Fruit fly (Drosophila melanogaster) Kc167 (cell line): ENCODE data around the gene CG32793.

ENCODE experiments used
- h ChIP-seq: fragments of >200 bp; optimal IDR thresholded peaks from 3 replicates; lab custom pipeline; 2018; ENCODE audit warnings: missing external identifiers
- psq ChIP-seq: fragments of >200 bp; optimal IDR thresholded peaks from 2 replicates; lab custom pipeline; 2017; ENCODE audit warnings: missing external identifiers
- ttk ChIP-seq: sonication (Bioruptor generic); optimal IDR thresholded peaks from 2 replicates; lab custom pipeline; 2017; ENCODE audit warnings: missing external identifiers

- TF ChIP-seq psq (lab: Kevin White, UChicago): no peak
- TF ChIP-seq ttk (lab: Kevin White, UChicago): no peak
- no peak for TF ChIP-seq h (lab: Kevin White, UChicago)
Measured at dm6 chrX:2938556-2938955, 9.0 kb downstream of the CG32793 start, which contains the start of gene CG14420.
